Worm (Caenorhabditis elegans) whole organism, L2 larva: ENCODE results near the gene bath-9.

ENCODE experiments used
- C34F6.9 ChIP-seq: fragments of 150-350 bp; optimal IDR thresholded peaks from 2 replicates; lab custom pipeline; 2014; ENCODE audit warnings: missing biosample characterization, missing genetic modification characterization
- F13H6.1 ChIP-seq: sonication (generic microtip); optimal IDR thresholded peaks from 2 replicates; lab custom pipeline; 2016; ENCODE audit warnings: missing genetic modification characterization, missing compliant biosample characterization
- R02D3.7 ChIP-seq: fragments of 150-350 bp; optimal IDR thresholded peaks from 2 replicates; lab custom pipeline; 2014; ENCODE audit warnings: missing biosample characterization, missing genetic modification characterization
- Y55F3AM.14 ChIP-seq: fragments of 200-800 bp; sonication (Bioruptor generic); optimal IDR thresholded peaks from 2 replicates; lab custom pipeline; 2018; ENCODE audit warnings: mild to moderate bottlenecking, missing genetic modification characterization, missing compliant biosample characterization
- ZK546.5 ChIP-seq: sonication (generic microtip); optimal IDR thresholded peaks from 2 replicates; lab custom pipeline; 2017; ENCODE audit warnings: missing biosample characterization, missing genetic modification characterization
- alr-1 ChIP-seq: fragments of 150-350 bp; optimal IDR thresholded peaks from 2 replicates; lab custom pipeline; 2014; ENCODE audit warnings: missing biosample characterization, missing genetic modification characterization
- aly-2 ChIP-seq: fragments of 150-350 bp; optimal IDR thresholded peaks from 2 replicates; lab custom pipeline; 2014; ENCODE audit warnings: missing biosample characterization, missing genetic modification characterization
- ama-1 ChIP-seq: fragments of 150-350 bp; optimal IDR thresholded peaks from 2 replicates; lab custom pipeline; 2018; ENCODE audit warnings: inconsistent platforms
- blmp-1 ChIP-seq: sonication (generic microtip); optimal IDR thresholded peaks from 2 replicates; lab custom pipeline; 2017; ENCODE audit warnings: missing genetic modification characterization, mild to moderate bottlenecking, missing compliant biosample characterization, antibody characterized with exemption, moderate library complexity; ENCODE audit not compliant: insufficient read depth
- ceh-16 ChIP-seq: fragments of 150-350 bp; optimal IDR thresholded peaks from 2 replicates; lab custom pipeline; 2014; ENCODE audit warnings: missing biosample characterization, missing genetic modification characterization
- ceh-82 ChIP-seq: fragments of 150-350 bp; optimal IDR thresholded peaks from 2 replicates; lab custom pipeline; 2014; ENCODE audit warnings: missing biosample characterization, missing genetic modification characterization
- dmd-4 ChIP-seq: sonication (generic microtip); optimal IDR thresholded peaks from 2 replicates; lab custom pipeline; 2017; ENCODE audit warnings: missing biosample characterization, missing genetic modification characterization
- egl-27 ChIP-seq: sonication (generic microtip); optimal IDR thresholded peaks from 3 replicates; lab custom pipeline; 2017; ENCODE audit warnings: missing biosample characterization, missing genetic modification reagents, missing genetic modification characterization
- elt-1 ChIP-seq: fragments of 150-350 bp; optimal IDR thresholded peaks from 2 replicates; lab custom pipeline; 2014; ENCODE audit warnings: missing biosample characterization, missing genetic modification characterization
- elt-3 ChIP-seq: sonication (generic microtip); optimal IDR thresholded peaks from 2 replicates; lab custom pipeline; 2017; ENCODE audit warnings: missing biosample characterization, missing genetic modification characterization
- lin-11 ChIP-seq: fragments of 150-350 bp; sonication (generic microtip); optimal IDR thresholded peaks from 2 replicates; lab custom pipeline; 2014; ENCODE audit warnings: missing biosample characterization, missing genetic modification characterization, inconsistent platforms, mixed read lengths
- lin-13 ChIP-seq: fragments of 150-350 bp; optimal IDR thresholded peaks from 2 replicates; lab custom pipeline; 2014; ENCODE audit warnings: missing biosample characterization, missing genetic modification reagents, missing genetic modification characterization
- lsy-2 ChIP-seq, 2 experiments: fragments of 150-350 bp in 1 of 2; sonication (generic microtip) in 1 of 2; optimal IDR thresholded peaks; 2 replicates each; lab custom pipeline; 2014 to 2017; ENCODE audit warnings: missing biosample characterization in 2 of 2, missing genetic modification characterization in 2 of 2
- mab-5 ChIP-seq: fragments of 150-350 bp; optimal IDR thresholded peaks from 2 replicates; lab custom pipeline; 2014; ENCODE audit warnings: missing biosample characterization, missing genetic modification characterization
- mdl-1 ChIP-seq, 2 experiments: fragments of 150-350 bp in 1 of 2; sonication (generic microtip) in 1 of 2; optimal IDR thresholded peaks; 2 replicates each; lab custom pipeline; 2017; ENCODE audit warnings: missing biosample characterization in 2 of 2, missing genetic modification characterization in 2 of 2
- nhr-10 ChIP-seq: sonication (generic microtip); optimal IDR thresholded peaks from 2 replicates; lab custom pipeline; 2017; ENCODE audit warnings: missing biosample characterization, missing genetic modification characterization
- nhr-11 ChIP-seq: fragments of 150-350 bp; optimal IDR thresholded peaks from 2 replicates; lab custom pipeline; 2014; ENCODE audit warnings: missing biosample characterization, missing genetic modification characterization
- nhr-12 ChIP-seq: fragments of 150-350 bp; optimal IDR thresholded peaks from 2 replicates; lab custom pipeline; 2014; ENCODE audit warnings: missing biosample characterization, missing genetic modification characterization
- nhr-129 ChIP-seq: fragments of 150-350 bp; optimal IDR thresholded peaks from 2 replicates; lab custom pipeline; 2014; ENCODE audit warnings: missing biosample characterization, missing genetic modification characterization
- nhr-21 ChIP-seq: fragments of 150-350 bp; optimal IDR thresholded peaks from 2 replicates; lab custom pipeline; 2014; ENCODE audit warnings: missing biosample characterization, missing genetic modification characterization
- nhr-23 ChIP-seq: fragments of 150-350 bp; optimal IDR thresholded peaks from 2 replicates; lab custom pipeline; 2014; ENCODE audit warnings: missing biosample characterization, missing genetic modification reagents, missing genetic modification characterization
- nhr-25 ChIP-seq: fragments of 150-350 bp; sonication (generic microtip); optimal IDR thresholded peaks from 3 replicates; lab custom pipeline; 2014; ENCODE audit warnings: missing biosample characterization, missing genetic modification characterization
- nhr-6 ChIP-seq: fragments of 150-350 bp; optimal IDR thresholded peaks from 2 replicates; lab custom pipeline; 2014; ENCODE audit warnings: missing biosample characterization, missing genetic modification characterization
- nhr-77 ChIP-seq: fragments of 150-350 bp; optimal IDR thresholded peaks from 2 replicates; lab custom pipeline; 2014; ENCODE audit warnings: missing biosample characterization, missing genetic modification characterization
- sem-4 ChIP-seq: fragments of 150-350 bp; optimal IDR thresholded peaks from 2 replicates; lab custom pipeline; 2014; ENCODE audit warnings: missing biosample characterization, missing genetic modification reagents, missing genetic modification characterization
- skn-1 ChIP-seq: sonication (generic microtip); optimal IDR thresholded peaks from 2 replicates; lab custom pipeline; 2017; ENCODE audit warnings: missing biosample characterization, missing genetic modification characterization
- sma-9 ChIP-seq, 2 experiments: fragments of 150-350 bp in 1 of 2; sonication (generic microtip) in 1 of 2; optimal IDR thresholded peaks; 2 replicates each; lab custom pipeline; 2014 to 2016; ENCODE audit warnings: missing genetic modification characterization in 2 of 2, mild to moderate bottlenecking in 1 of 2, missing biosample characterization in 1 of 2, missing compliant biosample characterization in 1 of 2, missing genetic modification reagents in 1 of 2, moderate library complexity in 1 of 2
- unc-39 ChIP-seq: fragments of 150-350 bp; optimal IDR thresholded peaks from 2 replicates; lab custom pipeline; 2014; ENCODE audit warnings: missing biosample characterization, missing genetic modification characterization
- unc-55 ChIP-seq: fragments of 150-350 bp; sonication (generic microtip); optimal IDR thresholded peaks from 3 replicates; lab custom pipeline; 2014; ENCODE audit warnings: missing biosample characterization, missing genetic modification reagents, missing genetic modification characterization
- unc-62 ChIP-seq: fragments of 150-350 bp; optimal IDR thresholded peaks from 2 replicates; lab custom pipeline; 2014; ENCODE audit warnings: missing biosample characterization, missing genetic modification reagents, missing genetic modification characterization
- zag-1 ChIP-seq: fragments of 150-350 bp; optimal IDR thresholded peaks from 2 replicates; lab custom pipeline; 2014; ENCODE audit warnings: missing biosample characterization, missing genetic modification characterization

The bath-9 gene

ce11 chrII:3383116-3383515, 6.2 kb downstream of the bath-9 start:
- TF ChIP-seq lin-13 (GFP tag; lab: Kevin White, UChicago) (no peak), nhr-21 (tag; lab: Kevin White, UChicago) (no peak), elt-1 (tag; lab: Kevin White, UChicago) (no peak)

DNA sequence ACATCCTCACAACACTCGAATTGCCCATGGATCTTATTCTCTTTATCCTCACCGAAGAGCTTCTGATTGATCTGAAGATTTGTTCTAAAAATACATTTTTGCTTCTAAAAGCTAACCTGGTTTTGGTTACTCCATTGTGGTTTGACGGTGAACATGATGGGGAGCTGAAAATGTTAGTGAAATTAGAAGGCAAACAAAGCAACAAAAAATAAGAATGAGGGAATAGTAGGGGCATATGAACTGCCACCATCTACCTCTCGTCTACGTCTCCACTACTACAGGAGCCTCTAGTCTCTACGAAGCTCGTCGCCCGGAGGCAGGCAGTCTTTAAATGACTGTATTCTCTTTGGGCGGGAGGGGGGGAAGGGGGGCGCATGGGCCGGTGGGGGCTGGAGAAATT, 8.8 kb downstream of the bath-9 start, which contains the start of gene T06D4.2:
Gene T06D4.2 (minus strand): TSS at position 170 of the 400 bp plus-strand sequence.
- TF ChIP-seq ceh-16 (tag; lab: Kevin White, UChicago) (no peak), nhr-25 (no peak), mab-5 (tag; lab: Kevin White, UChicago) (no peak), C34F6.9 (no peak), skn-1 (tag; lab: Kevin White, UChicago) (no peak), unc-55 (GFP tag; lab: Kevin White, UChicago) (no peak), egl-27 (no peak), elt-3 (tag; lab: Kevin White, UChicago) (no peak), nhr-21 (tag; lab: Kevin White, UChicago) (no peak)

ce11 chrII:3387503-3387902, 10.6 kb downstream of the bath-9 start, which contains the start of gene T06D4.6:
TSS of gene T06D4.6 (minus strand) at chrII:3387603.
- TF ChIP-seq zag-1 (tag; lab: Kevin White, UChicago) (no peak), nhr-10 (tag; lab: Kevin White, UChicago) (no peak), elt-3 (tag; lab: Kevin White, UChicago) (no peak), lin-11 (tag; lab: Kevin White, UChicago) (no peak), Y55F3AM.14 (no peak)
- TF ChIP-seq, all 48 proteins: peak for 0

ce11 chrII:3395484-3395883, 18.6 kb downstream of the bath-9 start, which contains the start of gene nep-20:
TSS of gene nep-20 (minus strand) at chrII:3395584.
- TF ChIP-seq blmp-1 = no peak
- no peak for TF ChIP-seq mab-5 (tag; lab: Kevin White, UChicago)
- TF ChIP-seq nhr-129 (tag; lab: Kevin White, UChicago) = no peak
- no peak for TF ChIP-seq C34F6.9
- TF ChIP-seq mdl-1 (tag; optimal IDR thresholded peaks at IDR 0.05; lab: Kevin White, UChicago) = no peak
- TF ChIP-seq sem-4 (tag; lab: Kevin White, UChicago) = no peak
- no peak for TF ChIP-seq ceh-82
- TF ChIP-seq sma-9 (GFP tag; optimal IDR thresholded peaks at IDR 0.05; lab: Kevin White, UChicago) = no peak
- TF ChIP-seq sma-9 (tag; optimal IDR thresholded peaks at IDR 0.05; lab: Kevin White, UChicago) = no peak
- no peak for TF ChIP-seq aly-2 (tag; lab: Kevin White, UChicago)
- TF ChIP-seq elt-1 (tag; lab: Kevin White, UChicago) = no peak
- TF ChIP-seq lsy-2 (tag; optimal IDR thresholded peaks at IDR 0.05; lab: Kevin White, UChicago) = no peak
- no peak for TF ChIP-seq dmd-4
- TF ChIP-seq nhr-25 = no peak
- no peak for TF ChIP-seq ama-1 (lab: Kevin White, UChicago)
- no peak for TF ChIP-seq alr-1

ce11 chrII:3399212-3399611, 22.3 kb downstream of the bath-9 start, which contains the start of gene nep-9:
TSS of gene nep-9 (minus strand) at chrII:3399312.
- TF ChIP-seq sem-4 (tag; lab: Kevin White, UChicago) (no peak), mab-5 (tag; lab: Kevin White, UChicago) (no peak), nhr-23 (no peak), ama-1 (lab: Kevin White, UChicago) (no peak), nhr-77 (tag; lab: Kevin White, UChicago) (no peak), F13H6.1 (tag; lab: Kevin White, UChicago) (no peak), aly-2 (tag; lab: Kevin White, UChicago) (no peak)
- TF ChIP-seq, all 48 proteins: peak for 0

ce11 chrII:3402854-3403253, 26.0 kb downstream of the bath-9 start, which contains the start of gene nep-10:
TSS of gene nep-10 (minus strand) at chrII:3402954.
- TF ChIP-seq Y55F3AM.14 (no peak), nhr-77 (tag; lab: Kevin White, UChicago) (no peak), nhr-21 (tag; lab: Kevin White, UChicago) (no peak)

- TF ChIP-seq zag-1 (tag; lab: Kevin White, UChicago) (no peak), R02D3.7 (no peak), skn-1 (tag; lab: Kevin White, UChicago) (no peak), nhr-12 (no peak), sem-4 (tag; lab: Kevin White, UChicago) (no peak), nhr-6 (tag; lab: Kevin White, UChicago) (no peak), mab-5 (tag; lab: Kevin White, UChicago) (no peak), ZK546.5 (tag; lab: Kevin White, UChicago) (no peak), unc-39 (tag; lab: Kevin White, UChicago) (no peak), nhr-21 (tag; lab: Kevin White, UChicago) (no peak), nhr-129 (tag; lab: Kevin White, UChicago) (no peak), aly-2 (tag; lab: Kevin White, UChicago) (no peak), Y55F3AM.14 (no peak), C34F6.9 (no peak), unc-62 (GFP tag; lab: Kevin White, UChicago) (no peak), nhr-11 (tag; lab: Kevin White, UChicago) (no peak)
- TF ChIP-seq, all 48 proteins: peak for 0
These were observed 26.6 kb downstream of the bath-9 start, which contains the start of gene nep-8 for ce11 chrII:3403535-3403934. TSS of gene nep-8 (plus strand) at chrII:3403835.
